Fruit fly (Drosophila melanogaster) whole organism, embryonic: ENCODE results near the gene Oatp74D.

Experiments used
- CG10267 ChIP-seq: fragments of 200-800 bp; sonication (Bioruptor generic); optimal IDR thresholded peaks from 2 replicates; lab custom pipeline; 2018; ENCODE audit warnings: missing biosample characterization, mild to moderate bottlenecking, missing genetic modification characterization, moderate library complexity
- CG10274 ChIP-seq: fragments of 200-800 bp; sonication (Bioruptor generic); optimal IDR thresholded peaks from 3 replicates; lab custom pipeline; 2017; ENCODE audit warnings: missing biosample characterization, mild to moderate bottlenecking, missing genetic modification characterization
- CG10979 ChIP-seq: fragments of 200-800 bp; sonication (Bioruptor generic); optimal IDR thresholded peaks from 2 replicates; lab custom pipeline; 2018; ENCODE audit warnings: missing biosample characterization, mild to moderate bottlenecking, missing genetic modification characterization, moderate library complexity
- CG11696 ChIP-seq: fragments of 200-800 bp; sonication (Bioruptor generic); IDR thresholded peaks from 2 replicates; pipeline ENCODE4 v1.3.6; 2022; ENCODE audit warnings: missing biosample characterization, missing genetic modification characterization
- CG12391 ChIP-seq: fragments of 200-800 bp; sonication (Bioruptor generic); optimal IDR thresholded peaks from 3 replicates; lab custom pipeline; 2018; ENCODE audit warnings: missing biosample characterization, mild to moderate bottlenecking, missing genetic modification characterization, moderate library complexity
- CG13424 ChIP-seq: fragments of 200-800 bp; sonication (Bioruptor generic); optimal IDR thresholded peaks from 2 replicates; lab custom pipeline; 2019; ENCODE audit warnings: missing biosample characterization, mild to moderate bottlenecking, missing genetic modification characterization, moderate library complexity
- CG14710 ChIP-seq: fragments of 200-800 bp; sonication (Bioruptor generic); optimal IDR thresholded peaks from 3 replicates; lab custom pipeline; 2019; ENCODE audit warnings: missing biosample characterization, mild to moderate bottlenecking, missing genetic modification characterization, moderate library complexity
- CG15011 ChIP-seq: fragments of 200-800 bp; sonication (Bioruptor generic); optimal IDR thresholded peaks from 3 replicates; lab custom pipeline; 2018; ENCODE audit warnings: missing biosample characterization, mild to moderate bottlenecking, missing genetic modification characterization
- CG15073 ChIP-seq: fragments of 200-800 bp; sonication (Bioruptor generic); optimal IDR thresholded peaks from 2 replicates; lab custom pipeline; 2016; ENCODE audit warnings: missing biosample characterization, missing genetic modification characterization
- CG15269 ChIP-seq: fragments of 200-800 bp; sonication (Bioruptor generic); optimal IDR thresholded peaks from 2 replicates; lab custom pipeline; 2018; ENCODE audit warnings: missing biosample characterization, mild to moderate bottlenecking, missing genetic modification characterization, moderate library complexity
- CG15601 ChIP-seq: fragments of 200-800 bp; sonication (Bioruptor generic); optimal IDR thresholded peaks from 3 replicates; lab custom pipeline; 2019; ENCODE audit warnings: missing biosample characterization, mild to moderate bottlenecking, missing genetic modification characterization, moderate library complexity
- CG17328 ChIP-seq: fragments of 200-800 bp; sonication (Bioruptor generic); IDR thresholded peaks from 2 replicates; pipeline ENCODE4 v1.3.6; 2022; ENCODE audit warnings: missing biosample characterization, missing genetic modification characterization
- CG17361 ChIP-seq: fragments of 200-800 bp; sonication (Bioruptor generic); IDR thresholded peaks from 3 replicates; pipeline ENCODE4 v1.3.6; 2022; ENCODE audit warnings: missing biosample characterization, missing genetic modification characterization
- CG17612 ChIP-seq: fragments of 200-800 bp; sonication (Bioruptor generic); IDR thresholded peaks from 2 replicates; pipeline ENCODE4 v1.3.6; 2022; ENCODE audit warnings: missing biosample characterization, missing genetic modification characterization
- CG18619 ChIP-seq: fragments of 200-800 bp; sonication (Bioruptor generic); optimal IDR thresholded peaks from 3 replicates; lab custom pipeline; 2017; ENCODE audit warnings: missing biosample characterization, mild to moderate bottlenecking, missing genetic modification characterization
- CG2120 ChIP-seq: fragments of 200-800 bp; sonication (Bioruptor generic); optimal IDR thresholded peaks from 3 replicates; lab custom pipeline; 2016; ENCODE audit warnings: missing biosample characterization, missing genetic modification characterization
- CG2202 ChIP-seq: fragments of 200-800 bp; sonication (Bioruptor generic); optimal IDR thresholded peaks from 2 replicates; lab custom pipeline; 2018; ENCODE audit warnings: missing biosample characterization, mild to moderate bottlenecking, missing genetic modification characterization
- CG2712 ChIP-seq: fragments of 200-800 bp; optimal IDR thresholded peaks from 3 replicates; lab custom pipeline; 2019; ENCODE audit warnings: missing biosample characterization, mild to moderate bottlenecking, missing genetic modification characterization, moderate library complexity
- CG2875 ChIP-seq: fragments of 200-800 bp; sonication (Bioruptor generic); optimal IDR thresholded peaks from 2 replicates; lab custom pipeline; 2017; ENCODE audit warnings: missing biosample characterization, mild to moderate bottlenecking, missing genetic modification characterization, missing genetic modification reagents
- CG32767 ChIP-seq: fragments of 200-800 bp; sonication (Bioruptor generic); IDR thresholded peaks from 2 replicates; pipeline ENCODE4 v1.3.6; 2022; ENCODE audit warnings: missing biosample characterization, missing genetic modification characterization
- CG4707 ChIP-seq: fragments of 200-800 bp; sonication (Bioruptor generic); optimal IDR thresholded peaks from 2 replicates; lab custom pipeline; 2018; ENCODE audit warnings: missing biosample characterization, mild to moderate bottlenecking, missing genetic modification characterization, moderate library complexity
- CG6654 ChIP-seq: fragments of 200-800 bp; sonication (Bioruptor generic); optimal IDR thresholded peaks from 2 replicates; lab custom pipeline; 2017; ENCODE audit warnings: missing biosample characterization, mild to moderate bottlenecking, missing genetic modification characterization
- CG7839 ChIP-seq: fragments of 200-800 bp; sonication (Bioruptor generic); optimal IDR thresholded peaks from 3 replicates; lab custom pipeline; 2018; ENCODE audit warnings: missing biosample characterization, mild to moderate bottlenecking, missing genetic modification characterization, moderate library complexity
- CG8388 ChIP-seq: fragments of 200-800 bp; sonication (Bioruptor generic); optimal IDR thresholded peaks from 2 replicates; lab custom pipeline; 2019; ENCODE audit warnings: missing biosample characterization, mild to moderate bottlenecking, missing genetic modification characterization, moderate library complexity
- Camta ChIP-seq: fragments of 200-800 bp; sonication (Bioruptor generic); optimal IDR thresholded peaks from 2 replicates; lab custom pipeline; 2016; ENCODE audit warnings: missing biosample characterization, missing genetic modification characterization
- Fer3 ChIP-seq: fragments of 200-800 bp; sonication (Bioruptor generic); optimal IDR thresholded peaks from 2 replicates; lab custom pipeline; 2018; ENCODE audit warnings: missing biosample characterization, mild to moderate bottlenecking, missing genetic modification characterization, moderate library complexity
- HLH3B ChIP-seq: fragments of 200-800 bp; sonication (Bioruptor generic); IDR thresholded peaks from 2 replicates; pipeline ENCODE4 v1.3.6; 2022; ENCODE audit warnings: missing biosample characterization, missing genetic modification characterization
- Hr3 ChIP-seq: fragments of 200-800 bp; sonication (Bioruptor generic); optimal IDR thresholded peaks from 3 replicates; lab custom pipeline; 2016; ENCODE audit warnings: missing biosample characterization, missing genetic modification characterization
- Hr51 ChIP-seq, 2 experiments: fragments of 200-800 bp; sonication (Bioruptor generic); optimal IDR thresholded peaks; 2 replicates in 1 of 2; 3 replicates in 1 of 2; lab custom pipeline; 2016 to 2018; ENCODE audit warnings: missing biosample characterization in 2 of 2, missing genetic modification characterization in 2 of 2, mild to moderate bottlenecking in 1 of 2, moderate library complexity in 1 of 2
- Med ChIP-seq: fragments of 200-800 bp; sonication (Bioruptor generic); peaks from one replicate; lab custom pipeline; 2016; ENCODE audit warnings: missing biosample characterization, missing genetic modification characterization, mild to moderate bottlenecking, inconsistent platforms, moderate library complexity
- Nf-YA ChIP-seq: fragments of 200-800 bp; sonication (Bioruptor generic); IDR thresholded peaks from 2 replicates; pipeline ENCODE4 v1.3.6; 2022; ENCODE audit warnings: missing biosample characterization, missing genetic modification characterization
- PHDP ChIP-seq: fragments of 200-800 bp; sonication (Bioruptor generic); optimal IDR thresholded peaks from 3 replicates; lab custom pipeline; 2018; ENCODE audit warnings: missing biosample characterization, mild to moderate bottlenecking, missing genetic modification characterization, moderate library complexity
- ara ChIP-seq: fragments of 200-800 bp; sonication (Bioruptor generic); IDR thresholded peaks from 2 replicates; pipeline ENCODE4 v1.3.6; 2022; ENCODE audit warnings: missing biosample characterization, missing genetic modification characterization
- bcd ChIP-seq: fragments of 200-800 bp; sonication (Bioruptor generic); optimal IDR thresholded peaks from 2 replicates; lab custom pipeline; 2017; ENCODE audit warnings: missing biosample characterization, mild to moderate bottlenecking, missing genetic modification characterization
- bsh ChIP-seq, 2 experiments: fragments of 200-800 bp; sonication (Bioruptor generic); optimal IDR thresholded peaks; 2 replicates each; lab custom pipeline; 2017 to 2018; ENCODE audit warnings: mild to moderate bottlenecking in 2 of 2, missing biosample characterization in 2 of 2, missing genetic modification characterization in 2 of 2, moderate library complexity in 1 of 2
- cwo ChIP-seq: fragments of 200-800 bp; sonication (Bioruptor generic); optimal IDR thresholded peaks from 3 replicates; lab custom pipeline; 2017; ENCODE audit warnings: missing biosample characterization, missing genetic modification characterization, mild to moderate bottlenecking, moderate library complexity, missing genetic modification reagents
- dmrt99B ChIP-seq: fragments of 200-800 bp; sonication (Bioruptor generic); optimal IDR thresholded peaks from 2 replicates; lab custom pipeline; 2018; ENCODE audit warnings: missing biosample characterization, mild to moderate bottlenecking, missing genetic modification characterization, moderate library complexity
- dysf ChIP-seq: fragments of 200-800 bp; sonication (Bioruptor generic); IDR thresholded peaks from 3 replicates; pipeline ENCODE4 v1.3.6; 2022; ENCODE audit warnings: missing biosample characterization, missing genetic modification characterization
- esg ChIP-seq: fragments of 200-800 bp; sonication (Bioruptor generic); conservative IDR thresholded peaks from 2 replicates; pipeline ENCODE4 v1.3.6; 2022; ENCODE audit warnings: missing biosample characterization, missing genetic modification characterization
- fd3F ChIP-seq: fragments of 200-800 bp; sonication (Bioruptor generic); optimal IDR thresholded peaks from 2 replicates; lab custom pipeline; 2018; ENCODE audit warnings: missing biosample characterization, mild to moderate bottlenecking, missing genetic modification characterization, moderate library complexity
- gem ChIP-seq: fragments of 200-800 bp; sonication (Bioruptor generic); optimal IDR thresholded peaks from 2 replicates; lab custom pipeline; 2019; ENCODE audit warnings: missing biosample characterization, mild to moderate bottlenecking, missing genetic modification characterization, moderate library complexity
- grau ChIP-seq: fragments of 200-800 bp; optimal IDR thresholded peaks from 3 replicates; lab custom pipeline; 2019; ENCODE audit warnings: missing biosample characterization, mild to moderate bottlenecking, missing genetic modification characterization, moderate library complexity
- gsb-n ChIP-seq: fragments of 200-800 bp; sonication (Bioruptor generic); optimal IDR thresholded peaks from 3 replicates; lab custom pipeline; 2018; ENCODE audit warnings: missing biosample characterization, mild to moderate bottlenecking, missing genetic modification characterization
- kni ChIP-seq: fragments of 200-800 bp; sonication (Bioruptor generic); optimal IDR thresholded peaks from 3 replicates; lab custom pipeline; 2017; ENCODE audit warnings: mild to moderate bottlenecking, missing biosample characterization, missing genetic modification reagents, missing genetic modification characterization
- lab ChIP-seq: fragments of 200-800 bp; sonication (Bioruptor generic); optimal IDR thresholded peaks from 3 replicates; lab custom pipeline; 2017; ENCODE audit warnings: missing biosample characterization, missing genetic modification characterization, mild to moderate bottlenecking, moderate library complexity, missing genetic modification reagents
- luna ChIP-seq: fragments of 200-800 bp; sonication (Bioruptor generic); optimal IDR thresholded peaks from 2 replicates; lab custom pipeline; 2016; ENCODE audit warnings: missing biosample characterization, missing genetic modification characterization
- phol ChIP-seq: fragments of 200-800 bp; sonication (Bioruptor generic); optimal IDR thresholded peaks from 3 replicates; lab custom pipeline; 2018; ENCODE audit warnings: missing biosample characterization, mild to moderate bottlenecking, missing genetic modification characterization, moderate library complexity

The Oatp74D gene

DNA sequence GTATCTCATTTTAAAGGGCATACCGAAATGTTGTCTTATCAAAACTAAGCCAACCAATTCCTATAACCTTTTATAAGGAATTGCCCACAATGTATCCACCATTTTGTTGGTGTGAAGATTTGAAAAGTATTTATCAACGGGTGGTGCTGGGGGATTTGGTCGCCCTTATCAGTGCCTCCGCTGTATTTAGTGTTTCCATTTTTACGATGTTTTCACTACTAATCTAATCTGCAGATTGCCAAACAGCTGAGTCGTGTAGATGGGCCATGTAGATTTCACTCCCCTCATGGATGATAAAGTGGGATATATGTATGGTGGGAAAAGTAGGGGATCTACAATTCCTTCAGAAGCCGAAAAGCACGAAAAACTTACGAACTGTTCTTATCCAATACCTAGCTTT is 44.5 kb downstream of the Oatp74D start (continued):
- TF ChIP-seq CG10274 (GFP tag; lab: Kevin White, UChicago), result peak; percentile 81

DNA sequence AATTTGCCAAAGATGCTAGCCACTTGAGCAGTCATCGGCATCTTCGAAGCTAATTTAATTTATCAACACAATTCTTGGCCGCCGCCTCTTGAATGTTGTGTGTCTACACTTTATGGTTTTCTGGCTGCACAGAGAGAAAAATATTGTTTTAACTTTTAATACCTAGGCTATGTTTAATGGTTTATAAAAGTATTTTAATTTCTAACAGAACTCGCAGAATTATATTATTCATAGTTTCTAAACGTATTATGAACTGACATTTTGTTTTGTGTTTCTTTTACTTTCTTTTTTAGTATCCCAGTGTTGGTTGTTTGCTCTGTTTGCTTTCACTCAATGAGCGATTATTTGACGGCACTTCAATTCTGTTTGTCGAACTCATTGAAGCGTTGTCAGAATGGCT is 45.3 kb downstream of the Oatp74D start:
- TF ChIP-seq PHDP (tag; lab: Kevin White, UChicago) (peak; percentile 51), Fer3 (tag; lab: Kevin White, UChicago) (peak; percentile 4), kni (GFP tag; lab: Kevin White, UChicago) (peak; percentile 5), grau (tag; lab: Kevin White, UChicago) (peak; percentile 49), CG18619 (GFP tag; lab: Kevin White, UChicago) (peak; percentile 23), lab (GFP tag; lab: Kevin White, UChicago) (peak; percentile 42), CG15269 (tag; lab: Kevin White, UChicago) (peak; percentile 36), esg (GFP tag; lab: Robert Waterston, UW) (peak; percentile 25; the same call in 1 of the 2 replicates), CG10979 (tag; lab: Kevin White, UChicago) (peak; percentile 56), CG7839 (peak; percentile 37), CG6654 (GFP tag; lab: Kevin White, UChicago) (no peak), gsb-n (peak; percentile 55), phol (peak; percentile 54), CG32767 (peak; percentile 46; the same call in 1 of the 2 replicates), CG15073 (peak; percentile 4), bcd (GFP tag; lab: Kevin White, UChicago) (peak; percentile 24), CG12391 (peak; percentile 60), Med (GFP tag; lab: Kevin White, UChicago) (peak; percentile 78), cwo (peak; percentile 15), dysf (0 out of 3 replicates have a peak, but pooled peaks have one; percentile 36), CG4707 (GFP tag; lab: Kevin White, UChicago) (peak; percentile 22), CG15601 (peak; percentile 49), CG8388 (peak; percentile 54), CG10267 (tag; lab: Kevin White, UChicago) (peak; percentile 12), Hr3 (GFP tag; lab: Kevin White, UChicago) (peak; percentile 6), CG17612 (no peak), fd3F (peak; percentile 4), CG17328 (GFP tag; lab: Robert Waterston, UW) (peak; percentile 35; the same call in 1 of the 2 replicates), CG2875 (peak; percentile 27), CG11696 (no peak), CG17361 (peak; percentile 51; the same call in 2 of the 3 replicates), Hr51 (GFP tag; optimal IDR thresholded peaks at IDR 0.05; lab: Kevin White, UChicago) (peak in 1 of 2 experiments; percentile 32), CG2202 (tag; lab: Kevin White, UChicago) (peak; percentile 21), CG2712 (peak; percentile 58), bsh (GFP tag; optimal IDR thresholded peaks at IDR 0.05; lab: Kevin White, UChicago) (peak in 1 of 2 experiments; percentile 73), CG2120 (peak; percentile 33), CG15011 (GFP tag; lab: Kevin White, UChicago) (peak; percentile 11), Nf-YA (GFP tag; lab: Robert Waterston, UW) (0 out of 2 replicates have a peak, but pooled peaks have one; percentile 6), Camta (peak; percentile 11), HLH3B (0 out of 2 replicates have a peak, but pooled peaks have one; percentile 24), gem (tag; lab: Kevin White, UChicago) (peak; percentile 77), CG14710 (tag; lab: Kevin White, UChicago) (peak; percentile 41), ara (no peak), luna (no peak), dmrt99B (peak; percentile 58), CG13424 (tag; lab: Kevin White, UChicago) (peak; percentile 48)
